Fruit fly (Drosophila melanogaster) whole organism, embryonic: ENCODE results near the gene CG12347.

Source experiments
- Abd-B ChIP-seq: fragments of 200-800 bp; sonication (Bioruptor generic); optimal IDR thresholded peaks from 2 replicates; lab custom pipeline; 2018; ENCODE audit warnings: missing biosample characterization, mild to moderate bottlenecking, missing genetic modification characterization, moderate library complexity
- CG11398 ChIP-seq: fragments of 200-800 bp; sonication (Bioruptor generic); optimal IDR thresholded peaks from 2 replicates; lab custom pipeline; 2016; ENCODE audit warnings: missing biosample characterization, missing genetic modification characterization
- CG11456 ChIP-seq: fragments of 200-800 bp; sonication (Bioruptor generic); IDR thresholded peaks from 3 replicates; pipeline ENCODE4 v1.3.6; 2022; ENCODE audit warnings: missing biosample characterization, missing genetic modification characterization
- CG14441 ChIP-seq: fragments of 200-800 bp; sonication (Bioruptor generic); IDR thresholded peaks from 2 replicates; pipeline ENCODE4 v1.3.6; 2022; ENCODE audit warnings: missing biosample characterization, missing genetic modification characterization
- CG14965 ChIP-seq: fragments of 200-800 bp; sonication (Bioruptor generic); optimal IDR thresholded peaks from 2 replicates; lab custom pipeline; 2016; ENCODE audit warnings: missing biosample characterization, missing genetic modification characterization, borderline replicate concordance
- CG17361 ChIP-seq: fragments of 200-800 bp; sonication (Bioruptor generic); IDR thresholded peaks from 3 replicates; pipeline ENCODE4 v1.3.6; 2022; ENCODE audit warnings: missing biosample characterization, missing genetic modification characterization
- CG17385 ChIP-seq: fragments of 200-800 bp; sonication (Bioruptor generic); optimal IDR thresholded peaks from 3 replicates; lab custom pipeline; 2018; ENCODE audit warnings: missing biosample characterization, mild to moderate bottlenecking, missing genetic modification characterization
- CG17568 ChIP-seq: fragments of 200-800 bp; sonication (Bioruptor generic); optimal IDR thresholded peaks from 2 replicates; lab custom pipeline; 2018; ENCODE audit warnings: missing biosample characterization, mild to moderate bottlenecking, missing genetic modification characterization, moderate library complexity
- CG2199 ChIP-seq: fragments of 200-800 bp; sonication (Bioruptor generic); IDR thresholded peaks from 3 replicates; pipeline ENCODE4 v1.3.6; 2022; ENCODE audit warnings: missing biosample characterization, missing genetic modification characterization
- CG2202 ChIP-seq: fragments of 200-800 bp; sonication (Bioruptor generic); optimal IDR thresholded peaks from 2 replicates; lab custom pipeline; 2018; ENCODE audit warnings: missing biosample characterization, mild to moderate bottlenecking, missing genetic modification characterization
- CG30020 ChIP-seq: fragments of 200-800 bp; optimal IDR thresholded peaks from 2 replicates; lab custom pipeline; 2019; ENCODE audit warnings: missing biosample characterization, mild to moderate bottlenecking, missing genetic modification characterization, moderate library complexity
- CG30403 ChIP-seq: fragments of 200-800 bp; sonication (Bioruptor generic); optimal IDR thresholded peaks from 3 replicates; lab custom pipeline; 2016; ENCODE audit warnings: missing biosample characterization, missing genetic modification characterization
- CG33213 ChIP-seq: fragments of 200-800 bp; sonication (Bioruptor generic); optimal IDR thresholded peaks from 3 replicates; lab custom pipeline; 2016; ENCODE audit warnings: missing biosample characterization, missing genetic modification characterization
- CG4404 ChIP-seq: fragments of 200-800 bp; sonication (Bioruptor generic); IDR thresholded peaks from 2 replicates; pipeline ENCODE4 v1.3.6; 2022; ENCODE audit warnings: missing biosample characterization, missing genetic modification characterization
- CG4707 ChIP-seq: fragments of 200-800 bp; sonication (Bioruptor generic); optimal IDR thresholded peaks from 2 replicates; lab custom pipeline; 2018; ENCODE audit warnings: missing biosample characterization, mild to moderate bottlenecking, missing genetic modification characterization, moderate library complexity
- CG5953 ChIP-seq: fragments of 200-800 bp; sonication (Bioruptor generic); IDR thresholded peaks from 2 replicates; pipeline ENCODE4 v1.3.6; 2022; ENCODE audit warnings: missing biosample characterization, missing genetic modification characterization
- CG6254 ChIP-seq: fragments of 200-800 bp; sonication (Bioruptor generic); optimal IDR thresholded peaks from 3 replicates; lab custom pipeline; 2017; ENCODE audit warnings: mild to moderate bottlenecking, missing biosample characterization, missing genetic modification reagents, missing genetic modification characterization
- CG7271 ChIP-seq: fragments of 200-800 bp; sonication (Bioruptor generic); optimal IDR thresholded peaks from 2 replicates; lab custom pipeline; 2018; ENCODE audit warnings: missing biosample characterization, mild to moderate bottlenecking, missing genetic modification characterization, moderate library complexity
- CG8765 ChIP-seq: fragments of 200-800 bp; sonication (Bioruptor generic); IDR thresholded peaks from 2 replicates; pipeline ENCODE4 v1.3.6; 2022; ENCODE audit warnings: missing biosample characterization, missing genetic modification characterization
- CrebB ChIP-seq: fragments of 200-800 bp; sonication (Bioruptor generic); optimal IDR thresholded peaks from 3 replicates; lab custom pipeline; 2018; ENCODE audit warnings: missing biosample characterization, mild to moderate bottlenecking, missing genetic modification characterization
- D19A ChIP-seq: fragments of 200-800 bp; optimal IDR thresholded peaks from 3 replicates; lab custom pipeline; 2019; ENCODE audit warnings: missing biosample characterization, mild to moderate bottlenecking, missing genetic modification characterization, moderate library complexity
- GATAe ChIP-seq: fragments of 200-800 bp; sonication (Bioruptor generic); conservative IDR thresholded peaks from 2 replicates; pipeline ENCODE4 v1.3.6; 2022; ENCODE audit warnings: missing biosample characterization, missing genetic modification characterization
- Gsc ChIP-seq: fragments of 200-800 bp; sonication (Bioruptor generic); IDR thresholded peaks from 2 replicates; pipeline ENCODE4 v1.3.6; 2022; ENCODE audit warnings: missing biosample characterization, missing genetic modification characterization
- HLH54F ChIP-seq: fragments of 200-800 bp; sonication (Bioruptor generic); optimal IDR thresholded peaks from 3 replicates; lab custom pipeline; 2016; ENCODE audit warnings: missing biosample characterization, missing genetic modification characterization
- Hmx ChIP-seq: fragments of 200-800 bp; sonication (Bioruptor generic); optimal IDR thresholded peaks from 2 replicates; lab custom pipeline; 2016; ENCODE audit warnings: missing biosample characterization, missing genetic modification characterization
- Max ChIP-seq: fragments of 200-800 bp; sonication (Bioruptor generic); optimal IDR thresholded peaks from 2 replicates; lab custom pipeline; 2016; ENCODE audit warnings: missing biosample characterization, mild to moderate bottlenecking, missing genetic modification characterization
- Myb ChIP-seq: fragments of 200-800 bp; sonication (Bioruptor generic); optimal IDR thresholded peaks from 2 replicates; lab custom pipeline; 2016; ENCODE audit warnings: missing biosample characterization, missing genetic modification characterization
- Neu2 ChIP-seq: fragments of 200-800 bp; sonication (Bioruptor generic); optimal IDR thresholded peaks from 3 replicates; lab custom pipeline; 2016; ENCODE audit warnings: missing biosample characterization, missing genetic modification characterization, borderline replicate concordance
- Nf-YB ChIP-seq: fragments of 200-800 bp; sonication (Bioruptor generic); optimal IDR thresholded peaks from 3 replicates; lab custom pipeline; 2019; ENCODE audit warnings: missing biosample characterization, mild to moderate bottlenecking, missing genetic modification characterization, moderate library complexity
- Oaz ChIP-seq: fragments of 200-800 bp; sonication (Bioruptor generic); IDR thresholded peaks from 2 replicates; pipeline ENCODE4 v1.3.6; 2022; ENCODE audit warnings: missing biosample characterization, missing genetic modification characterization
- Poxn ChIP-seq: fragments of 200-800 bp; sonication (Bioruptor generic); IDR thresholded peaks from 2 replicates; pipeline ENCODE4 v1.3.6; 2022; ENCODE audit warnings: missing biosample characterization, missing genetic modification characterization
- Vsx1 ChIP-seq: fragments of 200-800 bp; sonication (Bioruptor generic); optimal IDR thresholded peaks from 2 replicates; lab custom pipeline; 2017; ENCODE audit warnings: missing biosample characterization, mild to moderate bottlenecking, missing genetic modification characterization, missing genetic modification reagents
- ase ChIP-seq: fragments of 200-800 bp; sonication (Bioruptor generic); IDR thresholded peaks from 3 replicates; pipeline ENCODE4 v1.3.6; 2022; ENCODE audit warnings: missing biosample characterization, missing genetic modification characterization
- bowl ChIP-seq: fragments of 200-800 bp; sonication (Bioruptor generic); IDR thresholded peaks from 2 replicates; pipeline ENCODE4 v1.3.6; 2022; ENCODE audit warnings: missing biosample characterization, missing genetic modification characterization
- cas ChIP-seq: fragments of 200-800 bp; sonication (Bioruptor generic); IDR thresholded peaks from 2 replicates; pipeline ENCODE4 v1.3.6; 2022; ENCODE audit warnings: missing biosample characterization, missing genetic modification characterization
- cato ChIP-seq: fragments of 200-800 bp; sonication (Bioruptor generic); optimal IDR thresholded peaks from 2 replicates; lab custom pipeline; 2016; ENCODE audit warnings: missing biosample characterization, missing genetic modification characterization, borderline replicate concordance
- chm ChIP-seq: fragments of 200-800 bp; sonication (Bioruptor generic); IDR thresholded peaks from 2 replicates; pipeline ENCODE4 v1.3.6; 2022; ENCODE audit warnings: missing biosample characterization, missing genetic modification characterization
- ci ChIP-seq: fragments of 200-800 bp; sonication (Bioruptor generic); IDR thresholded peaks from 3 replicates; pipeline ENCODE4 v1.3.6; 2022; ENCODE audit warnings: missing biosample characterization, missing genetic modification characterization
- crc ChIP-seq: fragments of 200-800 bp; sonication (Bioruptor generic); optimal IDR thresholded peaks from 2 replicates; lab custom pipeline; 2016; ENCODE audit warnings: missing biosample characterization, missing genetic modification characterization
- croc ChIP-seq: fragments of 200-800 bp; sonication (Bioruptor generic); conservative IDR thresholded peaks from 3 replicates; pipeline ENCODE4 v1.3.6; 2022; ENCODE audit warnings: missing biosample characterization, missing genetic modification characterization
- eyg ChIP-seq: fragments of 200-800 bp; sonication (Bioruptor generic); optimal IDR thresholded peaks from 3 replicates; lab custom pipeline; 2016; ENCODE audit warnings: missing biosample characterization, missing genetic modification characterization
- grau ChIP-seq: fragments of 200-800 bp; optimal IDR thresholded peaks from 3 replicates; lab custom pipeline; 2019; ENCODE audit warnings: missing biosample characterization, mild to moderate bottlenecking, missing genetic modification characterization, moderate library complexity
- ind ChIP-seq: fragments of 200-800 bp; sonication (Bioruptor generic); optimal IDR thresholded peaks from 3 replicates; lab custom pipeline; 2016; ENCODE audit warnings: missing biosample characterization, missing genetic modification characterization
- jing ChIP-seq: fragments of 200-800 bp; sonication (Bioruptor generic); optimal IDR thresholded peaks from 2 replicates; lab custom pipeline; 2018; ENCODE audit warnings: missing biosample characterization, mild to moderate bottlenecking, missing genetic modification characterization
- lab ChIP-seq: fragments of 200-800 bp; sonication (Bioruptor generic); optimal IDR thresholded peaks from 3 replicates; lab custom pipeline; 2017; ENCODE audit warnings: missing biosample characterization, missing genetic modification characterization, mild to moderate bottlenecking, moderate library complexity, missing genetic modification reagents
- lbe ChIP-seq: fragments of 200-800 bp; sonication (Bioruptor generic); optimal IDR thresholded peaks from 2 replicates; lab custom pipeline; 2016; ENCODE audit warnings: missing biosample characterization, mild to moderate bottlenecking, missing genetic modification characterization
- nerfin-1 ChIP-seq: fragments of 200-800 bp; sonication (Bioruptor generic); optimal IDR thresholded peaks from 3 replicates; lab custom pipeline; 2019; ENCODE audit warnings: missing biosample characterization, mild to moderate bottlenecking, missing genetic modification characterization, moderate library complexity
- row ChIP-seq: fragments of 200-800 bp; sonication (Bioruptor generic); IDR thresholded peaks from 3 replicates; pipeline ENCODE4 v1.3.6; 2022; ENCODE audit warnings: missing biosample characterization, missing genetic modification characterization
- slou ChIP-seq: fragments of 200-800 bp; sonication (Bioruptor generic); optimal IDR thresholded peaks from 3 replicates; lab custom pipeline; 2016; ENCODE audit warnings: missing biosample characterization, missing genetic modification characterization
- unc-4 ChIP-seq: fragments of 200-800 bp; sonication (Bioruptor generic); IDR thresholded peaks from 2 replicates; pipeline ENCODE4 v1.3.6; 2022; ENCODE audit warnings: missing biosample characterization, missing genetic modification characterization; ENCODE audit not compliant: partially characterized antibody
- vfl ChIP-seq: fragments of 200-800 bp; sonication (Bioruptor generic); optimal IDR thresholded peaks from 2 replicates; lab custom pipeline; 2016; ENCODE audit warnings: missing biosample characterization, missing genetic modification characterization
- zen2 ChIP-seq: fragments of 200-800 bp; sonication (Bioruptor generic); IDR thresholded peaks from 3 replicates; pipeline ENCODE4 v1.3.6; 2022; ENCODE audit warnings: missing biosample characterization, missing genetic modification characterization; ENCODE audit not compliant: partially characterized antibody

The CG12347 gene

DNA sequence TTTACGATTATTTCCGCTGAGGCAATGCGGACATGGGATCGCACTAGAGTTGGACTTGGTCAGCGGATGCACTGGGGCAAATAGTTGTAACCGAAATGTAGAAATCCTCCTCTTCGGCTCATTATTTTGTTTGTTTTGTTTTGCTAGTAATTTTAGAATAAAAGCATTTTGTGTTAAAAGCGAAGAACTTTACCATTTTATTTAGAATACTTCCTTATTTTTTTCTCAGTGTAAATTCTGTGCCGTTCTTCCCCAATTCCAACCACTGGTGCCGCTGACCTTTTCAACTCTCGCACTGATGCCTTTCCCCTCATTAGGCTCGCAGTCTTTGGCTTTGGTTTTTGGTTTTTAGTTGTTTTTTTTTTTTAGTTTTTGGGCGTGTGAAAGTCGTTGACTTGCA, 40.0 kb downstream of the CG12347 start (continued):
- TF ChIP-seq Nf-YB (GFP tag; lab: Kevin White, UChicago) (peak; percentile 6), ase (GFP tag; lab: Robert Waterston, UW) (no peak), CG11456 (GFP tag; lab: Robert Waterston, UW) (no peak), CG5953 (no peak), bowl (GFP tag; lab: Robert Waterston, UW) (no peak), Myb (GFP tag; lab: Kevin White, UChicago) (no peak), grau (tag; lab: Kevin White, UChicago) (peak; percentile 56), CG33213 (GFP tag; lab: Kevin White, UChicago) (peak; percentile 18), CG14441 (GFP tag; lab: Robert Waterston, UW) (no peak), nerfin-1 (tag; lab: Kevin White, UChicago) (peak; percentile 30), CG11398 (GFP tag; lab: Kevin White, UChicago) (no peak), CG7271 (tag; lab: Kevin White, UChicago) (no peak), Max (peak; percentile 4), unc-4 (GFP tag; lab: Robert Waterston, UW) (no peak), CrebB (tag; lab: Kevin White, UChicago) (no peak), CG4404 (peak; percentile 59; the same call in 1 of the 2 replicates), GATAe (GFP tag; lab: Robert Waterston, UW) (no peak), eyg (GFP tag; lab: Kevin White, UChicago) (no peak), ci (GFP tag; lab: Robert Waterston, UW) (peak; percentile 69), slou (GFP tag; lab: Kevin White, UChicago) (no peak), HLH54F (GFP tag; lab: Kevin White, UChicago) (peak; percentile 4), jing (GFP tag; lab: Kevin White, UChicago) (peak; percentile 34), cato (GFP tag; lab: Kevin White, UChicago) (no peak), CG8765 (GFP tag; lab: Robert Waterston, UW) (peak; percentile 46; the same call in 1 of the 2 replicates), Hmx (no peak), CG14965 (GFP tag; lab: Kevin White, UChicago) (no peak), CG17361 (GFP tag; lab: Robert Waterston, UW) (peak; percentile 58), Oaz (no peak), cas (no peak), Abd-B (peak; percentile 3), chm (peak; percentile 66; the same call in 1 of the 2 replicates), lbe (GFP tag; lab: Kevin White, UChicago) (no peak), lab (GFP tag; lab: Kevin White, UChicago) (peak; percentile 1), Gsc (0 out of 2 replicates have a peak, but pooled peaks have one; percentile 25), CG6254 (GFP tag; lab: Kevin White, UChicago) (peak; percentile 60), row (GFP tag; lab: Robert Waterston, UW) (peak; percentile 69), crc (GFP tag; lab: Kevin White, UChicago) (no peak), CG2199 (no peak), CG4707 (GFP tag; lab: Kevin White, UChicago) (no peak), Poxn (GFP tag; lab: Robert Waterston, UW) (no peak), Neu2 (GFP tag; lab: Kevin White, UChicago) (peak; percentile 27), vfl (GFP tag; lab: Kevin White, UChicago) (no peak), CG30020 (tag; lab: Kevin White, UChicago) (no peak), ind (no peak), CG17568 (GFP tag; lab: Kevin White, UChicago) (no peak), D19A (peak; percentile 53), CG2202 (tag; lab: Kevin White, UChicago) (peak; percentile 49), CG30403 (GFP tag; lab: Kevin White, UChicago) (peak; percentile 51), Vsx1 (GFP tag; lab: Kevin White, UChicago) (no peak), CG17385 (peak; percentile 23), croc (GFP tag; lab: Robert Waterston, UW) (peak; percentile 50; the same call in 2 of the 3 replicates), zen2 (GFP tag; lab: Robert Waterston, UW) (no peak)
